Worm (Caenorhabditis elegans) whole organism, L1 larva: ENCODE data around the gene rpl-36.A.

Experiments
- irx-1 ChIP-seq: sonication (generic microtip); optimal IDR thresholded peaks from 2 replicates; lab custom pipeline; 2016; ENCODE audit warnings: missing genetic modification characterization, missing compliant biosample characterization
- skn-1 ChIP-seq: fragments of 150-350 bp; optimal IDR thresholded peaks from 2 replicates; lab custom pipeline; 2014; ENCODE audit warnings: missing biosample characterization, missing genetic modification characterization

DNA sequence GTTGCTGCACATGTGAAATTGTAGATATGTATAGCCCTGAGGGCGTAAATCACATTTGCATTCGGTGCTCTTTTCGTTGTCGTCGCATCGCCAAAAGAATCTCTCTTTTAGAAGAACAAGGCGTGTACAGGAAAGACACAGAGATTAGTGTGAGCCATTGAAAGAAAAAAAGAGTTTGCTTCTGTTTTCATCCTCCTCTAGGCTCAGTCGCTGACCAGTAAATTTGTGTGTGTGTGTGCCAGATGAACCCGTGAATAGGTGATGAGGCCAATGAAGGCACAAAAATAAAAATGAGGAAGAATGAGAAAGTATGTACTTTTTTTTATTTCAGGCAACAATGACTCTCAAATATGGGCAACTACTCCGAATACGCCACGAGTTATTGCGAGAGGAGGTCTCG is 15.4 kb upstream of the rpl-36.A start, which contains the start of gene mat-2:
- TF ChIP-seq skn-1 (tag; lab: Kevin White, UChicago) (no peak), irx-1 (tag; lab: Kevin White, UChicago) (no peak)
